Worm (Caenorhabditis elegans) whole organism, mixed stage, embryonic: ENCODE measurements around the gene cest-1.1.

Experiments used
- M03D4.4 ChIP-seq: sonication (generic microtip); optimal IDR thresholded peaks from 2 replicates; lab custom pipeline; 2017; ENCODE audit warnings: mild to moderate bottlenecking, missing genetic modification characterization, missing compliant biosample characterization
- bed-3 ChIP-seq: fragments of 200-800 bp; sonication (Bioruptor generic); optimal IDR thresholded peaks from 3 replicates; lab custom pipeline; 2018; ENCODE audit warnings: mild to moderate bottlenecking, missing genetic modification characterization, moderate library complexity, missing compliant biosample characterization
- blmp-1 ChIP-seq: fragments of 150-350 bp; optimal IDR thresholded peaks from 2 replicates; lab custom pipeline; 2014; ENCODE audit warnings: missing biosample characterization, missing genetic modification characterization
- ceh-39 ChIP-seq: fragments of 150-350 bp; optimal IDR thresholded peaks from 2 replicates; lab custom pipeline; 2014; ENCODE audit warnings: missing biosample characterization, missing genetic modification characterization
- ceh-83 ChIP-seq: fragments of 200-800 bp; sonication (Bioruptor generic); optimal IDR thresholded peaks from 2 replicates; lab custom pipeline; 2018; ENCODE audit warnings: mild to moderate bottlenecking, missing genetic modification characterization, missing compliant biosample characterization
- cnd-1 ChIP-seq: fragments of 200-800 bp; sonication (Bioruptor generic); optimal IDR thresholded peaks from 2 replicates; lab custom pipeline; 2018; ENCODE audit warnings: mild to moderate bottlenecking, missing genetic modification characterization, missing compliant biosample characterization
- drap-1 ChIP-seq: fragments of 200-800 bp; sonication (Bioruptor generic); optimal IDR thresholded peaks from 3 replicates; lab custom pipeline; 2018; ENCODE audit warnings: mild to moderate bottlenecking, missing genetic modification characterization, missing compliant biosample characterization
- elt-1 ChIP-seq: sonication (generic microtip); optimal IDR thresholded peaks from 2 replicates; lab custom pipeline; 2017; ENCODE audit warnings: missing genetic modification characterization, mild to moderate bottlenecking, missing compliant biosample characterization, antibody characterized with exemption, moderate library complexity, borderline replicate concordance; ENCODE audit not compliant: insufficient read depth
- elt-3 ChIP-seq: fragments of 150-350 bp; optimal IDR thresholded peaks from 2 replicates; lab custom pipeline; 2014; ENCODE audit warnings: missing biosample characterization, missing genetic modification characterization
- flh-1 ChIP-seq: fragments of 200-800 bp; sonication (Bioruptor generic); optimal IDR thresholded peaks from 2 replicates; lab custom pipeline; 2018; ENCODE audit warnings: mild to moderate bottlenecking, missing genetic modification characterization, moderate library complexity, missing compliant biosample characterization
- ham-2 ChIP-seq: fragments of 200-800 bp; sonication (Bioruptor generic); optimal IDR thresholded peaks from 2 replicates; lab custom pipeline; 2018; ENCODE audit warnings: mild to moderate bottlenecking, missing genetic modification characterization, missing compliant biosample characterization
- hlh-1 ChIP-seq: fragments of 150-350 bp; optimal IDR thresholded peaks from 2 replicates; lab custom pipeline; 2014; ENCODE audit warnings: missing biosample characterization, missing genetic modification reagents, missing genetic modification characterization
- lin-13 ChIP-seq: fragments of 150-350 bp; optimal IDR thresholded peaks from 2 replicates; lab custom pipeline; 2014; ENCODE audit warnings: missing biosample characterization, missing genetic modification characterization
- lin-32 ChIP-seq: fragments of 200-800 bp; sonication (Bioruptor generic); optimal IDR thresholded peaks from 2 replicates; lab custom pipeline; 2018; ENCODE audit warnings: mild to moderate bottlenecking, missing genetic modification characterization, missing compliant biosample characterization
- lsy-2 ChIP-seq: fragments of 150-350 bp; optimal IDR thresholded peaks from 2 replicates; lab custom pipeline; 2014; ENCODE audit warnings: missing biosample characterization, missing genetic modification characterization
- mab-5 ChIP-seq: fragments of 150-350 bp; optimal IDR thresholded peaks from 2 replicates; lab custom pipeline; 2014; ENCODE audit warnings: missing biosample characterization, missing genetic modification characterization
- mep-1 ChIP-seq: fragments of 150-350 bp; optimal IDR thresholded peaks from 2 replicates; lab custom pipeline; 2017; ENCODE audit warnings: missing biosample characterization, missing genetic modification reagents, missing genetic modification characterization, inconsistent platforms
- mls-2 ChIP-seq: sonication (generic microtip); optimal IDR thresholded peaks from 2 replicates; lab custom pipeline; 2016; ENCODE audit warnings: mild to moderate bottlenecking, missing genetic modification characterization, moderate library complexity, missing compliant biosample characterization
- nhr-12 ChIP-seq: fragments of 150-350 bp; optimal IDR thresholded peaks from 2 replicates; lab custom pipeline; 2014; ENCODE audit warnings: missing biosample characterization, missing genetic modification characterization
- nhr-2 ChIP-seq: fragments of 150-350 bp; optimal IDR thresholded peaks from 2 replicates; lab custom pipeline; 2014; ENCODE audit warnings: missing biosample characterization, missing genetic modification characterization
- nhr-237 ChIP-seq: fragments of 150-350 bp; optimal IDR thresholded peaks from 2 replicates; lab custom pipeline; 2014; ENCODE audit warnings: missing biosample characterization, missing genetic modification characterization
- nhr-28 ChIP-seq: fragments of 150-350 bp; optimal IDR thresholded peaks from 2 replicates; lab custom pipeline; 2014; ENCODE audit warnings: missing biosample characterization, missing genetic modification characterization
- nhr-76 ChIP-seq: sonication (generic microtip); optimal IDR thresholded peaks from 2 replicates; lab custom pipeline; 2017; ENCODE audit warnings: missing biosample characterization, missing genetic modification characterization
- pha-4 ChIP-seq: fragments of 150-350 bp; optimal IDR thresholded peaks from 2 replicates; lab custom pipeline; 2018; ENCODE audit warnings: missing biosample characterization, missing genetic modification reagents, missing genetic modification characterization
- sptf-1 ChIP-seq: sonication (generic microtip); optimal IDR thresholded peaks from 2 replicates; lab custom pipeline; 2017; ENCODE audit warnings: mild to moderate bottlenecking, missing genetic modification characterization, moderate library complexity, missing compliant biosample characterization
- tbx-8 ChIP-seq: fragments of 200-800 bp; sonication (Bioruptor generic); optimal IDR thresholded peaks from 2 replicates; lab custom pipeline; 2018; ENCODE audit warnings: mild to moderate bottlenecking, missing genetic modification characterization, moderate library complexity, missing compliant biosample characterization
- unc-120 ChIP-seq: sonication (generic microtip); optimal IDR thresholded peaks from 2 replicates; lab custom pipeline; 2017; ENCODE audit warnings: missing genetic modification characterization, missing compliant biosample characterization; ENCODE audit not compliant: poor library complexity, severe bottlenecking
- unc-39 ChIP-seq: fragments of 150-350 bp; optimal IDR thresholded peaks from 2 replicates; lab custom pipeline; 2014; ENCODE audit warnings: missing biosample characterization, missing genetic modification characterization
- zip-8 ChIP-seq: fragments of 150-350 bp; optimal IDR thresholded peaks from 2 replicates; lab custom pipeline; 2014; ENCODE audit warnings: missing biosample characterization, missing genetic modification characterization

Gene cest-1.1

ce11 chrV:14171284-14171683 is 4.8 kb upstream of the cest-1.1 start, which contains the start of gene cest-2.1:
Gene cest-2.1, minus strand, starts transcription at chrV:14171481.
- TF ChIP-seq lin-32 (no peak), elt-3 (no peak)

ce11 chrV:14167629-14168028 is 1.1 kb upstream of the cest-1.1 start, which contains the start of gene ocam-1:
Gene ocam-1, minus strand, starts transcription at chrV:14167729.
- no peak for TF ChIP-seq mab-5 (tag; lab: Kevin White, UChicago)
- TF ChIP-seq blmp-1 (tag; lab: Kevin White, UChicago) = no peak
- no peak for TF ChIP-seq cnd-1 (tag; lab: Kevin White, UChicago)
- no peak for TF ChIP-seq nhr-237 (tag; lab: Kevin White, UChicago)
- no peak for TF ChIP-seq mls-2 (tag; lab: Kevin White, UChicago)
- no peak for TF ChIP-seq elt-3

- TF ChIP-seq nhr-28 (tag; lab: Kevin White, UChicago) (no peak), M03D4.4 (tag; lab: Kevin White, UChicago) (no peak), hlh-1 (tag; lab: Kevin White, UChicago) (no peak), ceh-83 (GFP tag; lab: Kevin White, UChicago) (no peak), sptf-1 (no peak), nhr-12 (tag; lab: Kevin White, UChicago) (no peak), mls-2 (tag; lab: Kevin White, UChicago) (no peak), mab-5 (tag; lab: Kevin White, UChicago) (no peak), zip-8 (tag; lab: Kevin White, UChicago) (no peak), tbx-8 (GFP tag; lab: Kevin White, UChicago) (no peak), lsy-2 (tag; lab: Kevin White, UChicago) (no peak), pha-4 (tag; lab: Kevin White, UChicago) (no peak), lin-13 (no peak), unc-39 (tag; lab: Kevin White, UChicago) (no peak)
- TF ChIP-seq, all 35 proteins: peak for 0
Measured at ce11 chrV:14165745-14166144, 785 bp downstream of the cest-1.1 start.

- no peak for TF ChIP-seq elt-1 (tag; lab: Kevin White, UChicago)
- no peak for TF ChIP-seq nhr-237 (tag; lab: Kevin White, UChicago)
- no peak for TF ChIP-seq ham-2 (GFP tag; lab: Kevin White, UChicago)
- TF ChIP-seq nhr-76 (tag; lab: Kevin White, UChicago) = no peak
- no peak for TF ChIP-seq bed-3 (GFP tag; lab: Kevin White, UChicago)
- no peak for TF ChIP-seq hlh-1 (tag; lab: Kevin White, UChicago)
- no peak for TF ChIP-seq lin-13
- no peak for TF ChIP-seq drap-1 (GFP tag; lab: Kevin White, UChicago)
- TF ChIP-seq blmp-1 (tag; lab: Kevin White, UChicago) = no peak
- TF ChIP-seq M03D4.4 (tag; lab: Kevin White, UChicago) = no peak
- TF ChIP-seq lin-32 = no peak
- no peak for TF ChIP-seq cnd-1 (tag; lab: Kevin White, UChicago)
- no peak for TF ChIP-seq nhr-12 (tag; lab: Kevin White, UChicago)
- no peak for TF ChIP-seq mab-5 (tag; lab: Kevin White, UChicago)
- no peak for TF ChIP-seq mep-1 (tag; lab: Kevin White, UChicago)
- no peak for TF ChIP-seq nhr-2 (tag; lab: Kevin White, UChicago)
Measured at ce11 chrV:14162959-14163548, 3.5 kb downstream of the cest-1.1 start, which contains the start of gene srd-26. Gene srd-26, minus strand, starts transcription at chrV:14163009.

ce11 chrV:14160698-14161097 is 5.8 kb downstream of the cest-1.1 start, which contains the start of gene cest-1.2:
Gene cest-1.2, minus strand, starts transcription at chrV:14160862.
- TF ChIP-seq elt-1 (tag; lab: Kevin White, UChicago) (no peak), nhr-76 (tag; lab: Kevin White, UChicago) (no peak)

- no peak for TF ChIP-seq blmp-1 (tag; lab: Kevin White, UChicago)
- TF ChIP-seq nhr-28 (tag; lab: Kevin White, UChicago) = no peak
- TF ChIP-seq bed-3 (GFP tag; lab: Kevin White, UChicago) = no peak
- TF ChIP-seq ceh-39 (tag; lab: Kevin White, UChicago) = no peak
- TF ChIP-seq nhr-12 (tag; lab: Kevin White, UChicago) = no peak
- no peak for TF ChIP-seq elt-1 (tag; lab: Kevin White, UChicago)
- TF ChIP-seq unc-120 (tag; lab: Kevin White, UChicago) = no peak
- TF ChIP-seq cnd-1 (tag; lab: Kevin White, UChicago) = no peak
- no peak for TF ChIP-seq flh-1 (GFP tag; lab: Kevin White, UChicago)
- TF ChIP-seq elt-3 = no peak
- no peak for TF ChIP-seq M03D4.4 (tag; lab: Kevin White, UChicago)
- no peak for TF ChIP-seq unc-39 (tag; lab: Kevin White, UChicago)
Measured at ce11 chrV:14156468-14156867, 10.1 kb downstream of the cest-1.1 start, which contains the start of gene AH10.2. Gene AH10.2, plus strand, starts transcription at chrV:14156768.
